Fruit fly (Drosophila melanogaster) whole organism, pupa: ENCODE measurements around the gene CG4988.

ENCODE experiments used
- CG9948 ChIP-seq: fragments of 200-800 bp; sonication (Bioruptor generic); optimal IDR thresholded peaks from 2 replicates; lab custom pipeline; 2018; ENCODE audit warnings: missing biosample characterization, mild to moderate bottlenecking, missing genetic modification characterization, moderate library complexity
- EcR ChIP-seq: fragments of 200-800 bp; sonication (Bioruptor generic); optimal IDR thresholded peaks from 3 replicates; lab custom pipeline; 2019; ENCODE audit warnings: missing biosample characterization, missing genetic modification characterization, mild to moderate bottlenecking, moderate library complexity, missing genetic modification reagents
- Ets98B ChIP-seq: fragments of 200-800 bp; sonication (Bioruptor generic); IDR thresholded peaks from 2 replicates; pipeline ENCODE4 v1.3.6; 2022; ENCODE audit warnings: missing biosample characterization, missing genetic modification characterization

DNA sequence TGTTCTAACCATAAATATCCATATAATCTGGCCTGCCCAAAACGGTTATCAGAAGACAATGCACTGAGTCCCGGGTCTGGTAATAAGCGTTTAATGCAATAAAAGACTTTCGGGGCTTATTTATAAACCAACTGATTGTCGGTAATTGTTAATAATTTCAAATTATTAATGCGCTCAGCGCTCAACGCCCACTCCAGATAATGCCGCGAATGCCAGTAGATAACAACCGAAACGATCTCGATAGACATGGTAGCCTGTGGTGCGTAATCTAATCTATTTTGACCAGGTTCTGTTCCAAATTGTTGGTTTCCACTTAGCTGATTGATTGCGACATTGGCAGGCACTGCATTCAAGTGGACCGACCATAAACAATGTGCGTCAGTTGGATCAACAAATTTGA is 46.0 kb downstream of the CG4988 start:
- no peak for TF ChIP-seq EcR (GFP tag; lab: Kevin White, UChicago)
- no peak for TF ChIP-seq Ets98B
- no peak for TF ChIP-seq CG9948 (tag; lab: Kevin White, UChicago)
